Fruit fly (Drosophila melanogaster) whole organism, embryonic: ENCODE results near the gene CG46313.

Experiments
- Aef1 ChIP-seq: fragments of 200-800 bp; sonication (Bioruptor generic); IDR thresholded peaks from 3 replicates; pipeline ENCODE4 v1.3.6; 2022; ENCODE audit warnings: missing biosample characterization, missing genetic modification characterization
- Antp ChIP-seq: fragments of 200-800 bp; sonication (Bioruptor generic); optimal IDR thresholded peaks from 3 replicates; lab custom pipeline; 2016; ENCODE audit warnings: missing biosample characterization, missing genetic modification characterization
- B-H1 ChIP-seq: fragments of 200-800 bp; sonication (Bioruptor generic); IDR thresholded peaks from 3 replicates; pipeline ENCODE4 v1.3.6; 2022; ENCODE audit warnings: missing biosample characterization, missing genetic modification characterization
- C15 ChIP-seq: fragments of 200-800 bp; sonication (Bioruptor generic); IDR thresholded peaks from 3 replicates; pipeline ENCODE4 v1.3.6; 2022; ENCODE audit warnings: missing biosample characterization, missing genetic modification characterization
- CG10431 ChIP-seq: fragments of 200-800 bp; sonication (Bioruptor generic); optimal IDR thresholded peaks from 3 replicates; lab custom pipeline; 2018; ENCODE audit warnings: missing biosample characterization, mild to moderate bottlenecking, missing genetic modification characterization
- CG10979 ChIP-seq: fragments of 200-800 bp; sonication (Bioruptor generic); optimal IDR thresholded peaks from 2 replicates; lab custom pipeline; 2018; ENCODE audit warnings: missing biosample characterization, mild to moderate bottlenecking, missing genetic modification characterization, moderate library complexity
- CG11247 ChIP-seq: fragments of 200-800 bp; sonication (Bioruptor generic); IDR thresholded peaks from 2 replicates; pipeline ENCODE4 v1.3.6; 2022; ENCODE audit warnings: missing biosample characterization, missing genetic modification characterization
- CG11695 ChIP-seq: fragments of 200-800 bp; sonication (Bioruptor generic); IDR thresholded peaks from 3 replicates; pipeline ENCODE4 v1.3.6; 2022; ENCODE audit warnings: missing biosample characterization, missing genetic modification characterization
- CG12219 ChIP-seq: fragments of 200-800 bp; sonication (Bioruptor generic); optimal IDR thresholded peaks from 3 replicates; lab custom pipeline; 2018; ENCODE audit warnings: missing biosample characterization, mild to moderate bottlenecking, missing genetic modification characterization
- CG12299 ChIP-seq: fragments of 200-800 bp; sonication (Bioruptor generic); optimal IDR thresholded peaks from 2 replicates; lab custom pipeline; 2018; ENCODE audit warnings: missing biosample characterization, mild to moderate bottlenecking, missing genetic modification characterization
- CG12769 ChIP-seq: fragments of 200-800 bp; sonication (Bioruptor generic); optimal IDR thresholded peaks from 2 replicates; lab custom pipeline; 2019; ENCODE audit warnings: missing biosample characterization, mild to moderate bottlenecking, missing genetic modification characterization, moderate library complexity
- CG12942 ChIP-seq: fragments of 200-800 bp; sonication (Bioruptor generic); optimal IDR thresholded peaks from 3 replicates; lab custom pipeline; 2016; ENCODE audit warnings: missing biosample characterization, missing genetic modification characterization
- CG1602 ChIP-seq: fragments of 200-800 bp; sonication (Bioruptor generic); optimal IDR thresholded peaks from 3 replicates; lab custom pipeline; 2016; ENCODE audit warnings: missing biosample characterization, missing genetic modification characterization
- CG17568 ChIP-seq: fragments of 200-800 bp; sonication (Bioruptor generic); optimal IDR thresholded peaks from 2 replicates; lab custom pipeline; 2018; ENCODE audit warnings: missing biosample characterization, mild to moderate bottlenecking, missing genetic modification characterization, moderate library complexity
- CG3838 ChIP-seq: fragments of 200-800 bp; sonication (Bioruptor generic); optimal IDR thresholded peaks from 3 replicates; lab custom pipeline; 2016; ENCODE audit warnings: missing biosample characterization, missing genetic modification characterization
- CG4730 ChIP-seq: fragments of 200-800 bp; sonication (Bioruptor generic); IDR thresholded peaks from 2 replicates; pipeline ENCODE4 v1.3.6; 2022; ENCODE audit warnings: missing biosample characterization, missing genetic modification characterization
- CG6272 ChIP-seq: fragments of 200-800 bp; sonication (Bioruptor generic); IDR thresholded peaks from 2 replicates; pipeline ENCODE4 v1.3.6; 2022; ENCODE audit warnings: missing biosample characterization, missing genetic modification characterization
- CG7745 ChIP-seq: fragments of 200-800 bp; sonication (Bioruptor generic); optimal IDR thresholded peaks from 2 replicates; lab custom pipeline; 2018; ENCODE audit warnings: missing biosample characterization, mild to moderate bottlenecking, missing genetic modification characterization, moderate library complexity
- CG8089 ChIP-seq: fragments of 200-800 bp; sonication (Bioruptor generic); optimal IDR thresholded peaks from 3 replicates; lab custom pipeline; 2016; ENCODE audit warnings: missing biosample characterization, missing genetic modification characterization
- CHES-1-like ChIP-seq: fragments of 200-800 bp; sonication (Bioruptor generic); optimal IDR thresholded peaks from 2 replicates; lab custom pipeline; 2016; ENCODE audit warnings: missing biosample characterization, missing genetic modification characterization
- D ChIP-seq, 2 experiments: fragments of 200-800 bp in 1 of 2; fragments of >200 bp in 1 of 2; sonication (Bioruptor generic) in 1 of 2; optimal IDR thresholded peaks; 2 replicates in 1 of 2; 3 replicates in 1 of 2; lab custom pipeline; 2017; ENCODE audit warnings: mild to moderate bottlenecking in 1 of 2, missing biosample characterization in 1 of 2, missing genetic modification characterization in 1 of 2, missing genetic modification reagents in 1 of 2
- Fer1 ChIP-seq: fragments of 200-800 bp; sonication (Bioruptor generic); optimal IDR thresholded peaks from 2 replicates; lab custom pipeline; 2017; ENCODE audit warnings: missing biosample characterization, mild to moderate bottlenecking, missing genetic modification characterization
- HLHmδ ChIP-seq: fragments of 200-800 bp; sonication (Bioruptor generic); optimal IDR thresholded peaks from 2 replicates; lab custom pipeline; 2018; ENCODE audit warnings: missing biosample characterization, mild to moderate bottlenecking, missing genetic modification characterization, moderate library complexity
- Hr3 ChIP-seq: fragments of 200-800 bp; sonication (Bioruptor generic); optimal IDR thresholded peaks from 3 replicates; lab custom pipeline; 2016; ENCODE audit warnings: missing biosample characterization, missing genetic modification characterization
- Hr39 ChIP-seq: fragments of >200 bp; optimal IDR thresholded peaks from 2 replicates; lab custom pipeline; 2017
- Lhr ChIP-seq: fragments of 200-800 bp; sonication (Bioruptor generic); optimal IDR thresholded peaks from 3 replicates; lab custom pipeline; 2017; ENCODE audit warnings: mild to moderate bottlenecking, missing biosample characterization, missing genetic modification reagents, missing genetic modification characterization
- Mad ChIP-seq: fragments of 200-800 bp; sonication (Bioruptor generic); optimal IDR thresholded peaks from 2 replicates; lab custom pipeline; 2016; ENCODE audit warnings: missing biosample characterization, missing genetic modification characterization
- NFAT ChIP-seq: fragments of 200-800 bp; sonication (Bioruptor generic); IDR thresholded peaks from 2 replicates; pipeline ENCODE4 v1.3.6; 2022; ENCODE audit warnings: missing biosample characterization, missing genetic modification characterization
- Nf-YB ChIP-seq: fragments of 200-800 bp; sonication (Bioruptor generic); optimal IDR thresholded peaks from 3 replicates; lab custom pipeline; 2019; ENCODE audit warnings: missing biosample characterization, mild to moderate bottlenecking, missing genetic modification characterization, moderate library complexity
- Pdp1 ChIP-seq, 2 experiments: fragments of 200-800 bp; sonication (Bioruptor generic); optimal IDR thresholded peaks; 3 replicates each; lab custom pipeline; 2016; ENCODE audit warnings: missing biosample characterization in 2 of 2, missing genetic modification characterization in 2 of 2, mild to moderate bottlenecking in 1 of 2, moderate library complexity in 1 of 2
- Trl ChIP-seq, 3 experiments: fragments of >200 bp in 2 of 3; fragments of 200-800 bp in 1 of 3; sonication (Bioruptor generic) in 1 of 3; optimal IDR thresholded peaks; 2 replicates in 1 of 3; 3 replicates in 2 of 3; lab custom pipeline; 2016 to 2017; ENCODE audit warnings: missing biosample characterization in 1 of 3, missing genetic modification characterization in 1 of 3
- ac ChIP-seq: fragments of 200-800 bp; sonication (Bioruptor generic); optimal IDR thresholded peaks from 3 replicates; lab custom pipeline; 2017; ENCODE audit warnings: missing biosample characterization, mild to moderate bottlenecking, missing genetic modification characterization
- bbx ChIP-seq: fragments of 200-800 bp; sonication (Bioruptor generic); IDR thresholded peaks from 2 replicates; pipeline ENCODE4 v1.3.6; 2022; ENCODE audit warnings: missing biosample characterization, missing genetic modification characterization; ENCODE audit not compliant: partially characterized antibody
- chn ChIP-seq: fragments of 200-800 bp; sonication (Bioruptor generic); optimal IDR thresholded peaks from 2 replicates; lab custom pipeline; 2016; ENCODE audit warnings: missing biosample characterization, missing genetic modification characterization
- dmrt11E ChIP-seq: fragments of 200-800 bp; sonication (Bioruptor generic); optimal IDR thresholded peaks from 3 replicates; lab custom pipeline; 2018; ENCODE audit warnings: missing biosample characterization, mild to moderate bottlenecking, missing genetic modification characterization, moderate library complexity
- ems ChIP-seq: fragments of 200-800 bp; sonication (Bioruptor generic); optimal IDR thresholded peaks from 3 replicates; lab custom pipeline; 2016; ENCODE audit warnings: missing biosample characterization, missing genetic modification characterization
- esg ChIP-seq: fragments of 200-800 bp; sonication (Bioruptor generic); conservative IDR thresholded peaks from 2 replicates; pipeline ENCODE4 v1.3.6; 2022; ENCODE audit warnings: missing biosample characterization, missing genetic modification characterization
- ftz-f1 ChIP-seq: fragments of 200-800 bp; sonication (Bioruptor generic); optimal IDR thresholded peaks from 2 replicates; lab custom pipeline; 2016; ENCODE audit warnings: missing biosample characterization, missing genetic modification characterization
- gce ChIP-seq: fragments of 200-800 bp; sonication (Bioruptor generic); IDR thresholded peaks from 3 replicates; pipeline ENCODE4 v1.3.6; 2022; ENCODE audit warnings: missing biosample characterization, missing genetic modification characterization
- lmd ChIP-seq: fragments of 200-800 bp; sonication (Bioruptor generic); IDR thresholded peaks from 2 replicates; pipeline ENCODE4 v1.3.6; 2022; ENCODE audit warnings: missing biosample characterization, missing genetic modification characterization
- onecut ChIP-seq: fragments of 200-800 bp; sonication (Bioruptor generic); IDR thresholded peaks from 2 replicates; pipeline ENCODE4 v1.3.6; 2022; ENCODE audit warnings: missing biosample characterization, missing genetic modification characterization
- otp ChIP-seq: fragments of 200-800 bp; sonication (Bioruptor generic); IDR thresholded peaks from 3 replicates; pipeline ENCODE4, ENCODE4 v1.3.6; 2022; ENCODE audit warnings: missing biosample characterization, missing genetic modification characterization
- pan ChIP-seq, 4 experiments: fragments of >200 bp in 3 of 4; fragments of 200-800 bp in 1 of 4; sonication (Bioruptor generic) in 1 of 4; optimal IDR thresholded peaks in 3 of 4; IDR thresholded peaks in 1 of 4; 2 replicates each; pipeline versions ENCODE4 v1.3.6 to Lab custom; 2017 to 2022; ENCODE audit warnings: missing biosample characterization in 2 of 4, missing genetic modification characterization in 2 of 4, mixed read lengths in 1 of 4
- pfk ChIP-seq: fragments of 200-800 bp; sonication (Bioruptor generic); optimal IDR thresholded peaks from 2 replicates; lab custom pipeline; 2018; ENCODE audit warnings: missing biosample characterization, mild to moderate bottlenecking, missing genetic modification characterization, moderate library complexity
- sens ChIP-seq: fragments of 200-800 bp; sonication (Bioruptor generic); peaks from one replicate; lab custom pipeline; 2016; ENCODE audit warnings: missing biosample characterization, missing genetic modification characterization
- slou ChIP-seq: fragments of 200-800 bp; sonication (Bioruptor generic); optimal IDR thresholded peaks from 3 replicates; lab custom pipeline; 2016; ENCODE audit warnings: missing biosample characterization, missing genetic modification characterization
- ssp ChIP-seq: fragments of 200-800 bp; sonication (Bioruptor generic); IDR thresholded peaks from 2 replicates; pipeline ENCODE4 v1.3.6; 2022; ENCODE audit warnings: missing biosample characterization, missing genetic modification characterization
- ttk ChIP-seq: fragments of 200-800 bp; sonication (Bioruptor generic); IDR thresholded peaks from 2 replicates; pipeline ENCODE4 v2.1.2; 2022; ENCODE audit warnings: missing biosample characterization, missing genetic modification characterization
- twi ChIP-seq: fragments of 200-800 bp; optimal IDR thresholded peaks from 2 replicates; lab custom pipeline; 2019; ENCODE audit warnings: missing biosample characterization, mild to moderate bottlenecking, missing genetic modification characterization, moderate library complexity
- tx ChIP-seq: fragments of 200-800 bp; sonication (Bioruptor generic); optimal IDR thresholded peaks from 2 replicates; lab custom pipeline; 2016; ENCODE audit warnings: missing biosample characterization, missing genetic modification characterization

Gene CG46313

DNA sequence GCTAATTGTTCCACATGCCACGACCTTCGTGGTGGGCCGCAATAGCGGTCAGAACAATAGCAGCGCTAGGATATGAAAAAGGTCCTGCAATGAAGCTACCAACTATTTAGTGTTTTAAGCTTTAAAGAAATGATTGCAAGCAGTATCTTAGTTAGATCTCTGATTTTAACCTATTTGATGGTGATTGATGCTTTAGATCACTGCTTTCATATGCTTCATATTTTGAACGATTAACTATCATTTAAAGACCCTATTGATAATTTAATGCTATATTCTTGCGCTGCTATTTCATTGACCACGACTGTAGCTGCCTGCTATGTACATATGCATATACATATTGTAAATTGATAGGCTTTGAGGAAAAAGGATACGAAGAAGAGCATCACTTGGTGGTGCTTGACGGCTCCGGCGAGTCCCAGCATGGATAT is 14.6 kb upstream of the CG46313 start (continued):
- TF ChIP-seq CG3838 (GFP tag; lab: Kevin White, UChicago) = no peak
- no peak for TF ChIP-seq CG7745 (tag; lab: Kevin White, UChicago)
- TF ChIP-seq C15 (GFP tag; lab: Robert Waterston, UW) = peak; percentile 6; the same call in 1 of the 3 replicates
- no peak; the same call in 1 of the 2 replicates for TF ChIP-seq esg
- TF ChIP-seq pfk = no peak
- no peak for TF ChIP-seq pan (optimal IDR thresholded peaks at IDR 0.05; lab: Kevin White, UChicago)
- peak in 1 of 2 experiments; percentile 72 for TF ChIP-seq pan (GFP tag; optimal IDR thresholded peaks at IDR 0.05 in 1 of 2, IDR thresholded peaks at IDR 0.05 in 1 of 2)
- TF ChIP-seq Antp (GFP tag; lab: Kevin White, UChicago) = peak; percentile 30
- peak; percentile 53 for TF ChIP-seq onecut (GFP tag; lab: Robert Waterston, UW)
- TF ChIP-seq Pdp1 (GFP tag; optimal IDR thresholded peaks at IDR 0.05; lab: Kevin White, UChicago) = peak; percentile 41 to 82
- TF ChIP-seq Trl (optimal IDR thresholded peaks at IDR 0.05; lab: Kevin White, UChicago) = no peak
- TF ChIP-seq Trl (GFP tag; optimal IDR thresholded peaks at IDR 0.05; lab: Kevin White, UChicago) = peak; percentile 16
- TF ChIP-seq CG10431 (GFP tag; lab: Kevin White, UChicago) = no peak
- TF ChIP-seq bbx (GFP tag; lab: Robert Waterston, UW) = no peak
- TF ChIP-seq ftz-f1 (GFP tag; lab: Kevin White, UChicago) = peak; percentile 1
- no peak for TF ChIP-seq Hr39 (lab: Kevin White, UChicago)
- TF ChIP-seq CG12219 (GFP tag; lab: Kevin White, UChicago) = peak; percentile 52
- no peak for TF ChIP-seq CG11247 (GFP tag; lab: Robert Waterston, UW)
- TF ChIP-seq D (optimal IDR thresholded peaks at IDR 0.05; lab: Kevin White, UChicago) = no peak
- peak; percentile 82 for TF ChIP-seq D (GFP tag; optimal IDR thresholded peaks at IDR 0.05; lab: Kevin White, UChicago)
- TF ChIP-seq chn = no peak
- peak; percentile 35 for TF ChIP-seq dmrt11E (tag; lab: Kevin White, UChicago)
- TF ChIP-seq lmd = peak; percentile 72
- peak; percentile 81 for TF ChIP-seq Fer1 (GFP tag; lab: Kevin White, UChicago)
- peak; percentile 3 for TF ChIP-seq tx (GFP tag; lab: Kevin White, UChicago)
- TF ChIP-seq CG8089 (GFP tag; lab: Kevin White, UChicago) = no peak
- no peak for TF ChIP-seq CG6272 (GFP tag; lab: Robert Waterston, UW)
- TF ChIP-seq CG10979 (tag; lab: Kevin White, UChicago) = peak; percentile 50
- TF ChIP-seq CG1602 (GFP tag; lab: Kevin White, UChicago) = peak; percentile 20
- TF ChIP-seq sens (GFP tag; lab: Kevin White, UChicago) = peak; percentile 78
- no peak for TF ChIP-seq CG17568 (GFP tag; lab: Kevin White, UChicago)
- no peak for TF ChIP-seq B-H1 (GFP tag; lab: Robert Waterston, UW)
- TF ChIP-seq CG12299 = peak; percentile 34
- TF ChIP-seq CG4730 = 0 out of 2 replicates have a peak, but pooled peaks have one; percentile 5
- no peak for TF ChIP-seq HLHmδ (GFP tag; lab: Kevin White, UChicago)
- peak; percentile 66 for TF ChIP-seq CG12769
- no peak; the same call in 2 of the 3 replicates for TF ChIP-seq gce (GFP tag; lab: Robert Waterston, UW)
- peak; percentile 34 for TF ChIP-seq CHES-1-like
- no peak for TF ChIP-seq Hr3 (GFP tag; lab: Kevin White, UChicago)
- TF ChIP-seq ttk = peak; percentile 14; the same call in 1 of the 2 replicates
- no peak for TF ChIP-seq Mad
- TF ChIP-seq CG11695 (GFP tag; lab: Robert Waterston, UW) = peak; percentile 83
- no peak for TF ChIP-seq otp (GFP tag; lab: Robert Waterston, UW)
- TF ChIP-seq NFAT (GFP tag; lab: Robert Waterston, UW) = peak; percentile 42; the same call in 1 of the 2 replicates
- no peak for TF ChIP-seq ssp (GFP tag; lab: Robert Waterston, UW)
- TF ChIP-seq twi = peak; percentile 9
- TF ChIP-seq Nf-YB (GFP tag; lab: Kevin White, UChicago) = no peak
- no peak for TF ChIP-seq CG12942 (GFP tag; lab: Kevin White, UChicago)
- TF ChIP-seq ems (GFP tag; lab: Kevin White, UChicago) = peak; percentile 55
- peak; percentile 48 for TF ChIP-seq slou
- TF ChIP-seq ac (GFP tag; lab: Kevin White, UChicago) = no peak
- TF ChIP-seq Lhr (GFP tag; lab: Kevin White, UChicago) = no peak
- peak; percentile 59; the same call in 2 of the 3 replicates for TF ChIP-seq Aef1 (GFP tag; lab: Robert Waterston, UW)
